Worm (Caenorhabditis elegans) whole organism, young adult: ENCODE measurements around the gene F13A7.7.
"Not testable (repeated sequence)": the region's sequence is repeated elsewhere in the genome, so short reads cannot be mapped to it uniquely, and the experiment has no call there.

Experiments used
- B0261.1 ChIP-seq: sonication (generic microtip); optimal IDR thresholded peaks from 2 replicates; lab custom pipeline; 2016; ENCODE audit warnings: mild to moderate bottlenecking, missing genetic modification characterization, moderate library complexity, missing compliant biosample characterization
- F22D6.2 ChIP-seq: sonication (generic microtip); optimal IDR thresholded peaks from 2 replicates; lab custom pipeline; 2016; ENCODE audit warnings: mild to moderate bottlenecking, missing genetic modification characterization, missing compliant biosample characterization
- F33H1.4 ChIP-seq: fragments of 200-800 bp; sonication (Bioruptor generic); IDR thresholded peaks from 2 replicates; pipeline ENCODE4 v1.3.6; 2022; ENCODE audit warnings: missing genetic modification reagents, missing genetic modification characterization, missing compliant biosample characterization
- F57C9.4 ChIP-seq: sonication (generic microtip); optimal IDR thresholded peaks from 2 replicates; lab custom pipeline; 2017; ENCODE audit warnings: mild to moderate bottlenecking, missing genetic modification characterization, missing compliant biosample characterization
- Y53F4B.3 ChIP-seq: fragments of 200-800 bp; sonication (Bioruptor generic); IDR thresholded peaks from 2 replicates; pipeline ENCODE4 v1.3.6; 2022; ENCODE audit warnings: missing genetic modification reagents, missing genetic modification characterization, missing compliant biosample characterization
- Y79H2A.3 ChIP-seq: fragments of 200-800 bp; sonication (Bioruptor generic); conservative IDR thresholded peaks from 2 replicates; pipeline ENCODE4 v1.3.6; 2022; ENCODE audit warnings: missing genetic modification reagents, missing genetic modification characterization, missing compliant biosample characterization
- ZK185.1 ChIP-seq: sonication (generic microtip); optimal IDR thresholded peaks from 2 replicates; lab custom pipeline; 2016; ENCODE audit warnings: mild to moderate bottlenecking, missing genetic modification characterization, missing compliant biosample characterization; ENCODE audit not compliant: poor library complexity, severe bottlenecking
- ama-1 ChIP-seq, 3 experiments: fragments of 150-350 bp in 1 of 3; sonication (generic microtip) in 2 of 3; optimal IDR thresholded peaks; 2 replicates each; lab custom pipeline; 2014 to 2018; ENCODE audit warnings: missing biosample characterization in 2 of 3, missing genetic modification characterization in 2 of 3, missing genetic modification reagents in 2 of 3
- aptf-3 ChIP-seq: fragments of 200-800 bp; sonication (Bioruptor generic); IDR thresholded peaks from 2 replicates; pipeline ENCODE4 v1.3.6; 2022; ENCODE audit warnings: missing genetic modification characterization, missing compliant biosample characterization
- athp-1 ChIP-seq: sonication (generic microtip); optimal IDR thresholded peaks from 2 replicates; lab custom pipeline; 2017; ENCODE audit warnings: mild to moderate bottlenecking, missing genetic modification characterization, missing compliant biosample characterization
- attf-6 ChIP-seq: fragments of 200-800 bp; sonication (Bioruptor generic); IDR thresholded peaks from 2 replicates; pipeline ENCODE4 v1.3.6; 2022; ENCODE audit warnings: missing genetic modification reagents, missing genetic modification characterization, missing compliant biosample characterization
- bed-2 ChIP-seq: fragments of 200-800 bp; sonication (Bioruptor generic); IDR thresholded peaks from 2 replicates; pipeline ENCODE4 v1.3.6; 2022; ENCODE audit warnings: missing genetic modification reagents, missing genetic modification characterization, missing compliant biosample characterization
- cebp-2 ChIP-seq: fragments of 200-800 bp; sonication (Bioruptor generic); IDR thresholded peaks from 2 replicates; pipeline ENCODE4 v1.3.6; 2022; ENCODE audit warnings: missing genetic modification characterization, missing compliant biosample characterization
- ceh-58 ChIP-seq: fragments of 200-800 bp; sonication (Bioruptor generic); IDR thresholded peaks from 2 replicates; pipeline ENCODE4 v1.3.6; 2022; ENCODE audit warnings: missing genetic modification characterization, missing compliant biosample characterization
- dpl-1 ChIP-seq: fragments of 150-350 bp; optimal IDR thresholded peaks from 2 replicates; lab custom pipeline; 2014; ENCODE audit warnings: missing biosample characterization, missing genetic modification reagents, missing genetic modification characterization
- egl-18 ChIP-seq: fragments of 200-800 bp; sonication (Bioruptor generic); IDR thresholded peaks from 2 replicates; pipeline ENCODE4 v1.3.6; 2022; ENCODE audit warnings: missing genetic modification reagents, missing genetic modification characterization, missing compliant biosample characterization
- fkh-3 ChIP-seq: sonication (generic microtip); optimal IDR thresholded peaks from 2 replicates; lab custom pipeline; 2016; ENCODE audit warnings: mild to moderate bottlenecking, missing genetic modification characterization, missing compliant biosample characterization
- gei-17 ChIP-seq: fragments of 200-800 bp; sonication (Bioruptor generic); optimal IDR thresholded peaks from 2 replicates; lab custom pipeline; 2018; ENCODE audit warnings: mild to moderate bottlenecking, missing genetic modification characterization, missing compliant biosample characterization
- hmg-1.2 ChIP-seq: fragments of 200-800 bp; sonication (Bioruptor generic); IDR thresholded peaks from 2 replicates; pipeline ENCODE4 v1.3.6; 2022; ENCODE audit warnings: missing genetic modification reagents, missing genetic modification characterization, missing compliant biosample characterization
- lag-1 ChIP-seq: fragments of 200-800 bp; sonication (Bioruptor generic); IDR thresholded peaks from 2 replicates; pipeline ENCODE4 v1.3.6; 2022; ENCODE audit warnings: missing genetic modification reagents, missing genetic modification characterization, missing compliant biosample characterization
- lin-40 ChIP-seq: sonication (generic microtip); optimal IDR thresholded peaks from 2 replicates; lab custom pipeline; 2016; ENCODE audit warnings: missing genetic modification characterization, mild to moderate bottlenecking, missing compliant biosample characterization, missing genotype, missing genetic modification reagents
- lsl-1 ChIP-seq: fragments of 200-800 bp; sonication (Bioruptor generic); optimal IDR thresholded peaks from 2 replicates; lab custom pipeline; 2018; ENCODE audit warnings: mild to moderate bottlenecking, missing genetic modification characterization, moderate library complexity, missing compliant biosample characterization
- lsy-27 ChIP-seq: sonication (generic microtip); optimal IDR thresholded peaks from 2 replicates; lab custom pipeline; 2017; ENCODE audit warnings: missing genetic modification characterization, mild to moderate bottlenecking, missing compliant biosample characterization, antibody characterized with exemption, missing genotype, borderline replicate concordance; ENCODE audit not compliant: insufficient read depth
- madf-10 ChIP-seq: sonication (generic microtip); optimal IDR thresholded peaks from 2 replicates; lab custom pipeline; 2016; ENCODE audit warnings: mild to moderate bottlenecking, missing genetic modification characterization, missing compliant biosample characterization
- mes-4 ChIP-seq: sonication (generic microtip); optimal IDR thresholded peaks from 2 replicates; lab custom pipeline; 2016; ENCODE audit warnings: missing genotype, missing genetic modification characterization, missing compliant biosample characterization
- nhr-179 ChIP-seq: sonication (generic microtip); optimal IDR thresholded peaks from 2 replicates; lab custom pipeline; 2016; ENCODE audit warnings: mild to moderate bottlenecking, missing genetic modification characterization, missing compliant biosample characterization
- nhr-90 ChIP-seq: sonication (generic microtip); optimal IDR thresholded peaks from 2 replicates; lab custom pipeline; 2016; ENCODE audit warnings: missing genotype, mild to moderate bottlenecking, missing genetic modification characterization, missing compliant biosample characterization
- pbrm-1 ChIP-seq: fragments of 200-800 bp; sonication (Bioruptor generic); IDR thresholded peaks from 2 replicates; pipeline ENCODE4 v1.3.6; 2022; ENCODE audit warnings: missing genetic modification reagents, missing genetic modification characterization, missing compliant biosample characterization
- rcor-1 ChIP-seq: fragments of 200-800 bp; sonication (Bioruptor generic); IDR thresholded peaks from 2 replicates; pipeline ENCODE4 v1.3.6; 2022; ENCODE audit warnings: missing genetic modification reagents, missing genetic modification characterization, missing compliant biosample characterization
- rpc-1 ChIP-seq, 2 experiments: fragments of 150-350 bp in 1 of 2; sonication (generic microtip) in 1 of 2; optimal IDR thresholded peaks; 2 replicates each; lab custom pipeline; 2014 to 2018; ENCODE audit warnings: missing biosample characterization in 1 of 2, missing genetic modification characterization in 1 of 2, missing genetic modification reagents in 1 of 2, missing genotype in 1 of 2
- sea-2 ChIP-seq: fragments of 200-800 bp; sonication (Bioruptor generic); IDR thresholded peaks from 2 replicates; pipeline ENCODE4 v1.3.6; 2022; ENCODE audit warnings: missing genetic modification characterization, missing compliant biosample characterization
- snpc-4 ChIP-seq, 5 experiments: fragments of 150-350 bp in 1 of 5; sonication (generic microtip) in 4 of 5; optimal IDR thresholded peaks; 2 replicates each; lab custom pipeline; 2014 to 2018; ENCODE audit warnings: missing genetic modification characterization in 5 of 5, missing biosample characterization in 3 of 5, antibody characterized with exemption in 2 of 5, mild to moderate bottlenecking in 2 of 5, missing compliant biosample characterization in 2 of 5, missing genotype in 2 of 5, moderate library complexity in 2 of 5, missing genetic modification reagents in 1 of 5
- unc-130 ChIP-seq: sonication (generic microtip); optimal IDR thresholded peaks from 2 replicates; lab custom pipeline; 2016; ENCODE audit warnings: missing genetic modification reagents, missing genetic modification characterization, missing compliant biosample characterization
- unc-62 ChIP-seq: fragments of 150-350 bp; optimal IDR thresholded peaks from 2 replicates; lab custom pipeline; 2014; ENCODE audit warnings: missing biosample characterization, missing genetic modification reagents, missing genetic modification characterization
- zim-3 ChIP-seq: sonication (generic microtip); optimal IDR thresholded peaks from 2 replicates; lab custom pipeline; 2017; ENCODE audit warnings: mild to moderate bottlenecking, missing genetic modification characterization, moderate library complexity, missing compliant biosample characterization
- ztf-26 ChIP-seq: sonication (generic microtip); optimal IDR thresholded peaks from 2 replicates; lab custom pipeline; 2017; ENCODE audit warnings: missing genetic modification characterization, missing compliant biosample characterization

F13A7.7 gene

DNA sequence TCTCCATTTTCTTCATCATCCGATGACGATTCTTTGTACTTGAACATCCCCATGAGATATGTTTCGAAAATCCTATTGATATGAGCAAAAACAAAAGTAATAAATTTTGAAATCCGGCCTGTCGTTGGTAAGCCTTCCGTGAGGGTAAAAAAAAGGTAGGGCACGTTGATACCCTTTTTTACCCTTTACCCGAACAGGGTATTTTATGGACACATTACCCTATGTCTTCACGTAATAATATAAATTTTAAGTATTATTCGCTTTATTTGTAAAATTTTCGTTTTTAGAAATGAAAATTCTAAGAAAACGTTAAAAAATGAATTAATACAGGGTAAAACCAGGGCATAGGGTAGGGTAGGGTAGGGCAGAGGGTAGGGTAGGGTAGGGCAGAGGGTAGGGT lies at the start of gene F13A7.7:
TSS of gene F13A7.7 (minus strand) at position 101 of the 400 bp plus-strand sequence.
- not testable (repeated sequence) for TF ChIP-seq ztf-26 (tag; lab: Kevin White, UChicago); mes-4; lin-40 (tag; lab: Kevin White, UChicago)

DNA sequence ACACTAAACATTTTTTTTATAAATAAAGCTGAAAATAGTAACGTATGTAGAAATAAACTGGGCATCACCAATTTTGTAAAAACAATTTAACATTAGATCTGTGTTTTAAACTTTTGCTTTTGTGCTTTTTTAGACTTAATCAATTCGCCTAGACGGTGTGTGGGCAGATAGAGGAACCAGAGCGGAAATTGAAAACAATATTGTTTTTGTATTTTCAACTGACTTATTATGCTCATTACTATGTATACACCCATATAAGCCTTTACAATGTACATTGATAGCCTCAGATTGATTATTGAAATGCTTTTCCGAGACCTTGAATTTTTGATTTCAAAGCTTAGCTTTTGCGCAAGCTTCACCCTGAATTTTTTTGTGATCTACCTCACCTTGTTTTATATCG lies 46.3 kb upstream of the F13A7.7 start, which contains the start of gene str-73:
TSS of gene str-73 (plus strand) at position 301 of the 400 bp plus-strand sequence.
- TF ChIP-seq ama-1 (optimal IDR thresholded peaks at IDR 0.05; lab: Kevin White, UChicago) (no peak), ama-1 (GFP tag; optimal IDR thresholded peaks at IDR 0.05; lab: Kevin White, UChicago) (no peak), rcor-1 (GFP tag; lab: Robert Waterston, UW) (no peak), unc-130 (GFP tag; lab: Kevin White, UChicago) (no peak), Y53F4B.3 (GFP tag; lab: Robert Waterston, UW) (no peak), nhr-179 (tag; lab: Kevin White, UChicago) (no peak), bed-2 (GFP tag; lab: Robert Waterston, UW) (no peak), lsy-27 (tag; lab: Kevin White, UChicago) (no peak), sea-2 (GFP tag; lab: Robert Waterston, UW) (no peak), dpl-1 (GFP tag; lab: Kevin White, UChicago) (no peak), fkh-3 (tag; lab: Kevin White, UChicago) (no peak), athp-1 (tag; lab: Kevin White, UChicago) (no peak), gei-17 (GFP tag; lab: Kevin White, UChicago) (no peak), B0261.1 (tag; lab: Kevin White, UChicago) (no peak), lag-1 (GFP tag; lab: Robert Waterston, UW) (no peak)

DNA sequence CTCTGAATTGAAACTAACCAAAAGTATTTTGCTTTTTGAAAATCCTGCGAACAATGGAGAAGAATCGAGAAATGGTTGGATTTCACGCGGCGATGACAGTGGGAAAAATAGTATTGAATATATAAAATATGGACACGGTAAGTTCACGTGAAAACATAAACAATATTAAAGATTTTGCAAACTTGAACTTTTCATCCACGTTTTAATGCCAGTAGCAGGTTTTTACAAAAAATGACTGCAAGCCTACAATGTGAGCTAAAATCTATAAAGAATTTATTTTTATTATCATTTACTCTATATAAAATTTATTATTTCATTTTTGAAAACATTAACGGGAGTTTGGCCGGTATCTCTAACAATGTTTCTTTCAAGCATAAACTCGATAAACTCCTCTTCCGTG lies 45.9 kb upstream of the F13A7.7 start, which contains the start of gene F26D2.10:
TSS of gene F26D2.10 (minus strand) at position 101 of the 400 bp plus-strand sequence.
- TF ChIP-seq F33H1.4: no peak
- no peak for TF ChIP-seq ceh-58 (GFP tag; lab: Robert Waterston, UW)
- TF ChIP-seq lsl-1 (GFP tag; lab: Kevin White, UChicago): no peak
- TF ChIP-seq F22D6.2 (tag; lab: Kevin White, UChicago): no peak
- no peak for TF ChIP-seq hmg-1.2 (GFP tag; lab: Robert Waterston, UW)
- no peak for TF ChIP-seq nhr-90
- no peak for TF ChIP-seq cebp-2 (GFP tag; lab: Robert Waterston, UW)
- no peak for TF ChIP-seq attf-6 (GFP tag; lab: Robert Waterston, UW)
- TF ChIP-seq ZK185.1 (tag; lab: Kevin White, UChicago): no peak
- no peak for TF ChIP-seq zim-3 (tag; lab: Kevin White, UChicago)
- TF ChIP-seq rpc-1 (optimal IDR thresholded peaks at IDR 0.05; lab: Kevin White, UChicago): no peak
- TF ChIP-seq rpc-1 (tag; optimal IDR thresholded peaks at IDR 0.05; lab: Kevin White, UChicago): no peak
- TF ChIP-seq F57C9.4 (tag; lab: Kevin White, UChicago): no peak
- no peak for TF ChIP-seq unc-62 (GFP tag; lab: Kevin White, UChicago)
- TF ChIP-seq pbrm-1 (GFP tag; lab: Robert Waterston, UW): no peak
- no peak for TF ChIP-seq snpc-4 (GFP tag; optimal IDR thresholded peaks at IDR 0.05; lab: Kevin White, UChicago)
- no peak for TF ChIP-seq snpc-4 (tag; optimal IDR thresholded peaks at IDR 0.05; lab: Kevin White, UChicago)
- TF ChIP-seq Y79H2A.3 (GFP tag; lab: Robert Waterston, UW): no peak
- TF ChIP-seq egl-18 (GFP tag; lab: Robert Waterston, UW): no peak
- no peak for TF ChIP-seq aptf-3 (GFP tag; lab: Robert Waterston, UW)
- TF ChIP-seq madf-10: no peak
- TF ChIP-seq ama-1 (optimal IDR thresholded peaks at IDR 0.05; lab: Kevin White, UChicago): no peak
- no peak for TF ChIP-seq ama-1 (GFP tag; optimal IDR thresholded peaks at IDR 0.05; lab: Kevin White, UChicago)
